Fruit fly (Drosophila melanogaster) whole organism, embryonic: ENCODE measurements around the gene CG33096.

ENCODE experiments used
- Adf1 ChIP-seq: fragments of 200-800 bp; sonication (Bioruptor generic); IDR thresholded peaks from 2 replicates; pipeline ENCODE4 v1.3.6; 2022; ENCODE audit warnings: missing biosample characterization, missing genetic modification characterization
- CG10267 ChIP-seq: fragments of 200-800 bp; sonication (Bioruptor generic); optimal IDR thresholded peaks from 2 replicates; lab custom pipeline; 2018; ENCODE audit warnings: missing biosample characterization, mild to moderate bottlenecking, missing genetic modification characterization, moderate library complexity
- CG10565 ChIP-seq: fragments of 200-800 bp; sonication (Bioruptor generic); optimal IDR thresholded peaks from 3 replicates; lab custom pipeline; 2016; ENCODE audit warnings: missing biosample characterization, mild to moderate bottlenecking, missing genetic modification characterization
- CG10979 ChIP-seq: fragments of 200-800 bp; sonication (Bioruptor generic); optimal IDR thresholded peaks from 2 replicates; lab custom pipeline; 2018; ENCODE audit warnings: missing biosample characterization, mild to moderate bottlenecking, missing genetic modification characterization, moderate library complexity
- CG12219 ChIP-seq: fragments of 200-800 bp; sonication (Bioruptor generic); optimal IDR thresholded peaks from 3 replicates; lab custom pipeline; 2018; ENCODE audit warnings: missing biosample characterization, mild to moderate bottlenecking, missing genetic modification characterization
- CG14965 ChIP-seq: fragments of 200-800 bp; sonication (Bioruptor generic); optimal IDR thresholded peaks from 2 replicates; lab custom pipeline; 2016; ENCODE audit warnings: missing biosample characterization, missing genetic modification characterization, borderline replicate concordance
- CG1602 ChIP-seq: fragments of 200-800 bp; sonication (Bioruptor generic); optimal IDR thresholded peaks from 3 replicates; lab custom pipeline; 2016; ENCODE audit warnings: missing biosample characterization, missing genetic modification characterization
- CG33213 ChIP-seq: fragments of 200-800 bp; sonication (Bioruptor generic); optimal IDR thresholded peaks from 3 replicates; lab custom pipeline; 2016; ENCODE audit warnings: missing biosample characterization, missing genetic modification characterization
- CG4854 ChIP-seq: fragments of 200-800 bp; sonication (Bioruptor generic); optimal IDR thresholded peaks from 2 replicates; lab custom pipeline; 2016; ENCODE audit warnings: missing biosample characterization, missing genetic modification characterization, inconsistent platforms
- CG5180 ChIP-seq: fragments of 200-800 bp; sonication (Bioruptor generic); optimal IDR thresholded peaks from 3 replicates; lab custom pipeline; 2017; ENCODE audit warnings: missing biosample characterization, missing genetic modification characterization, mild to moderate bottlenecking, moderate library complexity, missing genetic modification reagents
- CG7786 ChIP-seq: fragments of 200-800 bp; sonication (Bioruptor generic); optimal IDR thresholded peaks from 2 replicates; lab custom pipeline; 2016; ENCODE audit warnings: missing biosample characterization, missing genetic modification characterization
- CG8089 ChIP-seq: fragments of 200-800 bp; sonication (Bioruptor generic); optimal IDR thresholded peaks from 3 replicates; lab custom pipeline; 2016; ENCODE audit warnings: missing biosample characterization, missing genetic modification characterization
- CTCF ChIP-seq: fragments of 200-800 bp; sonication (Bioruptor generic); optimal IDR thresholded peaks from 2 replicates; lab custom pipeline; 2017; ENCODE audit warnings: missing biosample characterization, mild to moderate bottlenecking, missing genetic modification characterization, moderate library complexity
- CkIIα-i1 ChIP-seq: fragments of 200-800 bp; sonication (Bioruptor generic); IDR thresholded peaks from 2 replicates; pipeline ENCODE4 v1.3.6; 2022; ENCODE audit warnings: missing biosample characterization, missing genetic modification characterization
- Dek ChIP-seq: fragments of 200-800 bp; sonication (Bioruptor generic); optimal IDR thresholded peaks from 3 replicates; lab custom pipeline; 2019; ENCODE audit warnings: missing biosample characterization, mild to moderate bottlenecking, missing genetic modification characterization, moderate library complexity
- Ets65A ChIP-seq: fragments of 200-800 bp; sonication (Bioruptor generic); peaks from one replicate; lab custom pipeline; 2016; ENCODE audit warnings: missing biosample characterization, missing genetic modification characterization
- Jarid2 ChIP-seq: fragments of 200-800 bp; sonication (Bioruptor generic); optimal IDR thresholded peaks from 3 replicates; lab custom pipeline; 2017; ENCODE audit warnings: mild to moderate bottlenecking, missing biosample characterization, missing genetic modification reagents, missing genetic modification characterization
- Nf-YA ChIP-seq: fragments of 200-800 bp; sonication (Bioruptor generic); IDR thresholded peaks from 2 replicates; pipeline ENCODE4 v1.3.6; 2022; ENCODE audit warnings: missing biosample characterization, missing genetic modification characterization
- Nf-YB ChIP-seq: fragments of 200-800 bp; sonication (Bioruptor generic); optimal IDR thresholded peaks from 3 replicates; lab custom pipeline; 2019; ENCODE audit warnings: missing biosample characterization, mild to moderate bottlenecking, missing genetic modification characterization, moderate library complexity
- Sry-δ ChIP-seq: fragments of 200-800 bp; sonication (Bioruptor generic); optimal IDR thresholded peaks from 2 replicates; lab custom pipeline; 2016; ENCODE audit warnings: missing biosample characterization, missing genetic modification characterization
- bigmax ChIP-seq: fragments of 200-800 bp; sonication (Bioruptor generic); optimal IDR thresholded peaks from 2 replicates; lab custom pipeline; 2018; ENCODE audit warnings: missing biosample characterization, mild to moderate bottlenecking, missing genetic modification characterization
- bsh ChIP-seq, 2 experiments: fragments of 200-800 bp; sonication (Bioruptor generic); optimal IDR thresholded peaks; 2 replicates each; lab custom pipeline; 2017 to 2018; ENCODE audit warnings: mild to moderate bottlenecking in 2 of 2, missing biosample characterization in 2 of 2, missing genetic modification characterization in 2 of 2, moderate library complexity in 1 of 2
- cato ChIP-seq: fragments of 200-800 bp; sonication (Bioruptor generic); optimal IDR thresholded peaks from 2 replicates; lab custom pipeline; 2016; ENCODE audit warnings: missing biosample characterization, missing genetic modification characterization, borderline replicate concordance
- corto ChIP-seq: fragments of 200-800 bp; sonication (Bioruptor generic); optimal IDR thresholded peaks from 2 replicates; lab custom pipeline; 2016; ENCODE audit warnings: missing biosample characterization, mild to moderate bottlenecking, missing genetic modification characterization, moderate library complexity
- dan ChIP-seq: fragments of 200-800 bp; sonication (Bioruptor generic); IDR thresholded peaks from 2 replicates; pipeline ENCODE4 v1.3.6; 2022; ENCODE audit warnings: missing biosample characterization, missing genetic modification characterization
- eve ChIP-seq, 2 experiments: fragments of >200 bp; optimal IDR thresholded peaks; 2 replicates each; lab custom pipeline; 2017; ENCODE audit warnings: missing biosample characterization in 2 of 2, missing genetic modification characterization in 2 of 2
- gcm2 ChIP-seq: fragments of 200-800 bp; sonication (Bioruptor generic); optimal IDR thresholded peaks from 2 replicates; lab custom pipeline; 2016; ENCODE audit warnings: missing biosample characterization, missing genetic modification characterization
- gfzf ChIP-seq: fragments of 200-800 bp; sonication (Bioruptor generic); optimal IDR thresholded peaks from 2 replicates; lab custom pipeline; 2016; ENCODE audit warnings: missing biosample characterization, mild to moderate bottlenecking, missing genetic modification characterization, moderate library complexity
- kah ChIP-seq: fragments of 200-800 bp; sonication (Bioruptor generic); optimal IDR thresholded peaks from 2 replicates; lab custom pipeline; 2018; ENCODE audit warnings: missing biosample characterization, mild to moderate bottlenecking, missing genetic modification characterization
- ken ChIP-seq: fragments of 200-800 bp; sonication (Bioruptor generic); IDR thresholded peaks from 3 replicates; pipeline ENCODE4 v1.3.6; 2022; ENCODE audit warnings: missing biosample characterization, missing genetic modification characterization
- klu ChIP-seq: fragments of 200-800 bp; sonication (Bioruptor generic); IDR thresholded peaks from 2 replicates; pipeline ENCODE4 v1.3.6; 2022; ENCODE audit warnings: missing biosample characterization, missing genetic modification characterization
- lmd ChIP-seq: fragments of 200-800 bp; sonication (Bioruptor generic); IDR thresholded peaks from 2 replicates; pipeline ENCODE4 v1.3.6; 2022; ENCODE audit warnings: missing biosample characterization, missing genetic modification characterization
- nmo ChIP-seq: fragments of 200-800 bp; sonication (Bioruptor generic); optimal IDR thresholded peaks from 2 replicates; lab custom pipeline; 2018; ENCODE audit warnings: missing biosample characterization, mild to moderate bottlenecking, missing genetic modification characterization, moderate library complexity
- oc ChIP-seq: fragments of 200-800 bp; sonication (Bioruptor generic); optimal IDR thresholded peaks from 2 replicates; lab custom pipeline; 2018; ENCODE audit warnings: missing biosample characterization, mild to moderate bottlenecking, missing genetic modification characterization, moderate library complexity
- org-1 ChIP-seq: fragments of 200-800 bp; sonication (Bioruptor generic); optimal IDR thresholded peaks from 2 replicates; lab custom pipeline; 2017; ENCODE audit warnings: missing biosample characterization, missing genetic modification characterization
- ranshi ChIP-seq: fragments of 200-800 bp; sonication (Bioruptor generic); IDR thresholded peaks from 2 replicates; pipeline ENCODE4 v1.3.6; 2022; ENCODE audit warnings: missing biosample characterization, missing genetic modification characterization
- sisA ChIP-seq: fragments of 200-800 bp; sonication (Bioruptor generic); IDR thresholded peaks from 2 replicates; pipeline ENCODE4 v1.3.6; 2022; ENCODE audit warnings: missing biosample characterization, missing genetic modification characterization
- unpg ChIP-seq: fragments of 200-800 bp; sonication (Bioruptor generic); optimal IDR thresholded peaks from 3 replicates; lab custom pipeline; 2018; ENCODE audit warnings: missing biosample characterization, mild to moderate bottlenecking, missing genetic modification characterization, moderate library complexity

CG33096 gene

dm6 chr3R:25094639-25095038, 2.8 kb upstream of the CG33096 start, which contains the start of gene fd96Cb (continued):
- TF ChIP-seq CG1602 (GFP tag; lab: Kevin White, UChicago) (no peak), CG33213 (GFP tag; lab: Kevin White, UChicago) (no peak), lmd (GFP tag; lab: Robert Waterston, UW) (no peak), Jarid2 (peak; percentile 73), oc (tag; lab: Kevin White, UChicago) (peak; percentile 64), Adf1 (GFP tag; lab: Robert Waterston, UW) (peak; percentile 31; the same call in 1 of the 2 replicates), Nf-YB (GFP tag; lab: Kevin White, UChicago) (peak; percentile 100), gfzf (GFP tag; lab: Kevin White, UChicago) (no peak), Nf-YA (GFP tag; lab: Robert Waterston, UW) (peak; percentile 95), dan (GFP tag; lab: Robert Waterston, UW) (no peak), CTCF (GFP tag; lab: Kevin White, UChicago) (no peak)

- TF ChIP-seq CG4854 (GFP tag; lab: Kevin White, UChicago) (no peak), CG10267 (tag; lab: Kevin White, UChicago) (no peak), bsh (GFP tag; optimal IDR thresholded peaks at IDR 0.05; lab: Kevin White, UChicago) (no peak), CG8089 (GFP tag; lab: Kevin White, UChicago) (no peak), gcm2 (no peak), klu (no peak), corto (GFP tag; lab: Kevin White, UChicago) (no peak)
Measured at dm6 chr3R:25102253-25102652, 4.8 kb downstream of the CG33096 start, which contains the start of gene CG45095. Gene CG45095 (plus strand): TSS chr3R:25102553.

dm6 chr3R:25108932-25109331, 11.5 kb downstream of the CG33096 start, which contains the start of gene CG34027:
Gene CG34027 (minus strand): TSS chr3R:25109032.
- no peak for TF ChIP-seq ranshi
- TF ChIP-seq cato = no peak
- TF ChIP-seq lmd (GFP tag; lab: Robert Waterston, UW) = no peak
- TF ChIP-seq unpg (GFP tag; lab: Kevin White, UChicago) = no peak
- TF ChIP-seq Dek (tag; lab: Kevin White, UChicago) = no peak
- no peak for TF ChIP-seq nmo (GFP tag; lab: Kevin White, UChicago)
- no peak for TF ChIP-seq CG12219
- TF ChIP-seq CkIIα-i1 (GFP tag; lab: Robert Waterston, UW) = no peak
- no peak for TF ChIP-seq Sry-δ
- TF ChIP-seq CG7786 (GFP tag; lab: Kevin White, UChicago) = no peak
- no peak for TF ChIP-seq kah
- no peak for TF ChIP-seq sisA (GFP tag; lab: Robert Waterston, UW)
- TF ChIP-seq CG10565 (GFP tag; lab: Kevin White, UChicago) = no peak
- TF ChIP-seq CG1602 (GFP tag; lab: Kevin White, UChicago) = no peak
- TF ChIP-seq ken (GFP tag; lab: Robert Waterston, UW) = no peak
- no peak for TF ChIP-seq CG5180 (GFP tag; lab: Kevin White, UChicago)
- TF ChIP-seq org-1 (GFP tag; lab: Kevin White, UChicago) = no peak

- TF ChIP-seq bigmax (GFP tag; lab: Kevin White, UChicago) (no peak), CG10979 (tag; lab: Kevin White, UChicago) (peak; percentile 96), CG14965 (GFP tag; lab: Kevin White, UChicago) (peak; percentile 88), Ets65A (GFP tag; lab: Kevin White, UChicago) (peak; percentile 0), eve (GFP tag; optimal IDR thresholded peaks at IDR 0.05; lab: Kevin White, UChicago) (peak in 1 of 2 experiments; percentile 51), CTCF (GFP tag; lab: Kevin White, UChicago) (peak; percentile 88)
Measured at dm6 chr3R:25112466-25112939, 15.0 kb downstream of the CG33096 start, which contains the start of gene Nepl16. Gene Nepl16 (minus strand): TSS chr3R:25112516.
